Fruit fly (Drosophila melanogaster) whole organism, embryonic: Measurements from ENCODE around the gene Dup99B.

Source experiments
- Adf1 ChIP-seq: fragments of 200-800 bp; sonication (Bioruptor generic); IDR thresholded peaks from 2 replicates; pipeline ENCODE4 v1.3.6; 2022; ENCODE audit warnings: missing biosample characterization, missing genetic modification characterization
- BtbVII ChIP-seq: fragments of 200-800 bp; sonication (Bioruptor generic); optimal IDR thresholded peaks from 3 replicates; lab custom pipeline; 2017; ENCODE audit warnings: missing biosample characterization, mild to moderate bottlenecking, missing genetic modification characterization
- CG11398 ChIP-seq: fragments of 200-800 bp; sonication (Bioruptor generic); optimal IDR thresholded peaks from 2 replicates; lab custom pipeline; 2016; ENCODE audit warnings: missing biosample characterization, missing genetic modification characterization
- CG11723 ChIP-seq: fragments of 200-800 bp; sonication (Bioruptor generic); optimal IDR thresholded peaks from 2 replicates; lab custom pipeline; 2017; ENCODE audit warnings: missing biosample characterization, mild to moderate bottlenecking, missing genetic modification characterization
- CG14667 ChIP-seq: fragments of 200-800 bp; sonication (Bioruptor generic); IDR thresholded peaks from 2 replicates; pipeline ENCODE4 v1.3.6; 2022; ENCODE audit warnings: missing biosample characterization, missing genetic modification characterization
- CG15479 ChIP-seq: fragments of 200-800 bp; sonication (Bioruptor generic); optimal IDR thresholded peaks from 3 replicates; lab custom pipeline; 2019; ENCODE audit warnings: missing biosample characterization, mild to moderate bottlenecking, missing genetic modification characterization, moderate library complexity
- CG1603 ChIP-seq: fragments of 200-800 bp; sonication (Bioruptor generic); optimal IDR thresholded peaks from 2 replicates; lab custom pipeline; 2019; ENCODE audit warnings: missing biosample characterization, mild to moderate bottlenecking, missing genetic modification characterization, moderate library complexity
- CG16779 ChIP-seq: fragments of 200-800 bp; sonication (Bioruptor generic); IDR thresholded peaks from 2 replicates; pipeline ENCODE4 v1.3.6; 2022; ENCODE audit warnings: missing biosample characterization, missing genetic modification characterization
- CG34376 ChIP-seq: fragments of 200-800 bp; sonication (Bioruptor generic); optimal IDR thresholded peaks from 2 replicates; lab custom pipeline; 2018; ENCODE audit warnings: missing biosample characterization, mild to moderate bottlenecking, missing genetic modification characterization
- CG4424 ChIP-seq: fragments of 200-800 bp; sonication (Bioruptor generic); optimal IDR thresholded peaks from 3 replicates; lab custom pipeline; 2016; ENCODE audit warnings: missing biosample characterization, missing genetic modification characterization
- CG4707 ChIP-seq: fragments of 200-800 bp; sonication (Bioruptor generic); optimal IDR thresholded peaks from 2 replicates; lab custom pipeline; 2018; ENCODE audit warnings: missing biosample characterization, mild to moderate bottlenecking, missing genetic modification characterization, moderate library complexity
- CG4730 ChIP-seq: fragments of 200-800 bp; sonication (Bioruptor generic); IDR thresholded peaks from 2 replicates; pipeline ENCODE4 v1.3.6; 2022; ENCODE audit warnings: missing biosample characterization, missing genetic modification characterization
- CG4820 ChIP-seq: fragments of 200-800 bp; sonication (Bioruptor generic); optimal IDR thresholded peaks from 3 replicates; lab custom pipeline; 2016; ENCODE audit warnings: missing biosample characterization, missing genetic modification characterization
- CG6689 ChIP-seq: fragments of 200-800 bp; sonication (Bioruptor generic); IDR thresholded peaks from 2 replicates; pipeline ENCODE4 v1.3.6; 2022; ENCODE audit warnings: missing biosample characterization, missing genetic modification characterization
- CG7357 ChIP-seq: fragments of 200-800 bp; sonication (Bioruptor generic); IDR thresholded peaks from 3 replicates; pipeline ENCODE4 v1.3.6; 2022; ENCODE audit warnings: missing biosample characterization, missing genetic modification characterization
- CG7745 ChIP-seq: fragments of 200-800 bp; sonication (Bioruptor generic); optimal IDR thresholded peaks from 2 replicates; lab custom pipeline; 2018; ENCODE audit warnings: missing biosample characterization, mild to moderate bottlenecking, missing genetic modification characterization, moderate library complexity
- CG8281 ChIP-seq: fragments of 200-800 bp; sonication (Bioruptor generic); optimal IDR thresholded peaks from 2 replicates; lab custom pipeline; 2018; ENCODE audit warnings: missing biosample characterization, mild to moderate bottlenecking, missing genetic modification characterization, moderate library complexity
- D ChIP-seq, 2 experiments: fragments of 200-800 bp in 1 of 2; fragments of >200 bp in 1 of 2; sonication (Bioruptor generic) in 1 of 2; optimal IDR thresholded peaks; 2 replicates in 1 of 2; 3 replicates in 1 of 2; lab custom pipeline; 2017; ENCODE audit warnings: mild to moderate bottlenecking in 1 of 2, missing biosample characterization in 1 of 2, missing genetic modification characterization in 1 of 2, missing genetic modification reagents in 1 of 2
- Dbx ChIP-seq: fragments of 200-800 bp; sonication (Bioruptor generic); IDR thresholded peaks from 3 replicates; pipeline ENCODE4 v1.3.6; 2022; ENCODE audit warnings: missing biosample characterization, missing genetic modification characterization
- Dip2 ChIP-seq: fragments of 200-800 bp; sonication (Bioruptor generic); IDR thresholded peaks from 2 replicates; pipeline ENCODE4 v1.3.6; 2022; ENCODE audit warnings: missing biosample characterization, missing genetic modification characterization
- Gug ChIP-seq: fragments of 200-800 bp; sonication (Bioruptor generic); IDR thresholded peaks from 4 replicates; pipeline ENCODE4 v1.3.6; 2022; ENCODE audit warnings: missing biosample characterization, missing genetic modification characterization
- HLHmδ ChIP-seq: fragments of 200-800 bp; sonication (Bioruptor generic); optimal IDR thresholded peaks from 2 replicates; lab custom pipeline; 2018; ENCODE audit warnings: missing biosample characterization, mild to moderate bottlenecking, missing genetic modification characterization, moderate library complexity
- Hmr ChIP-seq: fragments of 200-800 bp; sonication (Bioruptor generic); optimal IDR thresholded peaks from 3 replicates; lab custom pipeline; 2017; ENCODE audit warnings: mild to moderate bottlenecking, missing biosample characterization, missing genetic modification reagents, missing genetic modification characterization
- Jarid2 ChIP-seq: fragments of 200-800 bp; sonication (Bioruptor generic); optimal IDR thresholded peaks from 3 replicates; lab custom pipeline; 2017; ENCODE audit warnings: mild to moderate bottlenecking, missing biosample characterization, missing genetic modification reagents, missing genetic modification characterization
- Lpt ChIP-seq: fragments of >200 bp; optimal IDR thresholded peaks from 2 replicates; lab custom pipeline; 2018; ENCODE audit warnings: missing biosample characterization, missing genetic modification characterization
- MTF-1 ChIP-seq: fragments of 200-800 bp; sonication (Bioruptor generic); optimal IDR thresholded peaks from 2 replicates; lab custom pipeline; 2018; ENCODE audit warnings: missing biosample characterization, mild to moderate bottlenecking, missing genetic modification characterization, borderline replicate concordance
- Mad ChIP-seq: fragments of 200-800 bp; sonication (Bioruptor generic); optimal IDR thresholded peaks from 2 replicates; lab custom pipeline; 2016; ENCODE audit warnings: missing biosample characterization, missing genetic modification characterization
- Oli ChIP-seq: fragments of 200-800 bp; sonication (Bioruptor generic); optimal IDR thresholded peaks from 2 replicates; lab custom pipeline; 2018; ENCODE audit warnings: missing biosample characterization, mild to moderate bottlenecking, missing genetic modification characterization, moderate library complexity
- PHDP ChIP-seq: fragments of 200-800 bp; sonication (Bioruptor generic); optimal IDR thresholded peaks from 3 replicates; lab custom pipeline; 2018; ENCODE audit warnings: missing biosample characterization, mild to moderate bottlenecking, missing genetic modification characterization, moderate library complexity
- Sin3A ChIP-seq: fragments of >200 bp; optimal IDR thresholded peaks from 2 replicates; lab custom pipeline; 2018
- Sox102F ChIP-seq: fragments of 200-800 bp; sonication (Bioruptor generic); optimal IDR thresholded peaks from 2 replicates; lab custom pipeline; 2018; ENCODE audit warnings: missing biosample characterization, mild to moderate bottlenecking, missing genetic modification characterization, moderate library complexity
- Xbp1 ChIP-seq: fragments of 200-800 bp; sonication (Bioruptor generic); optimal IDR thresholded peaks from 3 replicates; lab custom pipeline; 2016; ENCODE audit warnings: missing biosample characterization, mild to moderate bottlenecking, missing genetic modification characterization
- Xrp1 ChIP-seq: fragments of 200-800 bp; sonication (Bioruptor generic); IDR thresholded peaks from 2 replicates; pipeline ENCODE4 v1.3.6; 2022; ENCODE audit warnings: missing biosample characterization, missing genetic modification characterization
- ac ChIP-seq: fragments of 200-800 bp; sonication (Bioruptor generic); optimal IDR thresholded peaks from 3 replicates; lab custom pipeline; 2017; ENCODE audit warnings: missing biosample characterization, mild to moderate bottlenecking, missing genetic modification characterization
- ato ChIP-seq: fragments of 200-800 bp; sonication (Bioruptor generic); IDR thresholded peaks from 2 replicates; pipeline ENCODE4 v1.3.6; 2022; ENCODE audit warnings: missing biosample characterization, missing genetic modification characterization; ENCODE audit not compliant: partially characterized antibody
- caup ChIP-seq: fragments of 200-800 bp; sonication (Bioruptor generic); optimal IDR thresholded peaks from 3 replicates; lab custom pipeline; 2017; ENCODE audit warnings: missing biosample characterization, mild to moderate bottlenecking, missing genetic modification characterization, moderate library complexity; ENCODE audit not compliant: severe bottlenecking
- crc ChIP-seq: fragments of 200-800 bp; sonication (Bioruptor generic); optimal IDR thresholded peaks from 2 replicates; lab custom pipeline; 2016; ENCODE audit warnings: missing biosample characterization, missing genetic modification characterization
- dimm ChIP-seq: fragments of 200-800 bp; sonication (Bioruptor generic); IDR thresholded peaks from 2 replicates; pipeline ENCODE4 v1.3.6; 2022; ENCODE audit warnings: missing biosample characterization, missing genetic modification characterization
- en ChIP-seq: fragments of 200-800 bp; sonication (Bioruptor generic); optimal IDR thresholded peaks from 2 replicates; lab custom pipeline; 2016; ENCODE audit warnings: missing biosample characterization, missing genetic modification characterization
- gt ChIP-seq: fragments of 200-800 bp; sonication (Bioruptor generic); IDR thresholded peaks from 2 replicates; pipeline ENCODE4 v1.3.6; 2022; ENCODE audit warnings: missing biosample characterization, missing genetic modification characterization
- ham ChIP-seq: fragments of 200-800 bp; sonication (Bioruptor generic); IDR thresholded peaks from 2 replicates; pipeline ENCODE4 v1.3.6; 2022; ENCODE audit warnings: missing biosample characterization, missing genetic modification characterization
- jumu ChIP-seq: fragments of 200-800 bp; sonication (Bioruptor generic); optimal IDR thresholded peaks from 3 replicates; lab custom pipeline; 2016; ENCODE audit warnings: missing biosample characterization, missing genetic modification characterization
- kah ChIP-seq: fragments of 200-800 bp; sonication (Bioruptor generic); optimal IDR thresholded peaks from 2 replicates; lab custom pipeline; 2018; ENCODE audit warnings: missing biosample characterization, mild to moderate bottlenecking, missing genetic modification characterization
- lab ChIP-seq: fragments of 200-800 bp; sonication (Bioruptor generic); optimal IDR thresholded peaks from 3 replicates; lab custom pipeline; 2017; ENCODE audit warnings: missing biosample characterization, missing genetic modification characterization, mild to moderate bottlenecking, moderate library complexity, missing genetic modification reagents
- lmd ChIP-seq: fragments of 200-800 bp; sonication (Bioruptor generic); IDR thresholded peaks from 2 replicates; pipeline ENCODE4 v1.3.6; 2022; ENCODE audit warnings: missing biosample characterization, missing genetic modification characterization
- lola ChIP-seq, 3 experiments: fragments of >200 bp in 2 of 3; fragments of 200-800 bp in 1 of 3; sonication (Bioruptor generic) in 1 of 3; optimal IDR thresholded peaks; 2 replicates each; lab custom pipeline; 2017 to 2019; ENCODE audit warnings: missing biosample characterization in 3 of 3, missing genetic modification characterization in 3 of 3, mild to moderate bottlenecking in 1 of 3, moderate library complexity in 1 of 3
- prd ChIP-seq, 3 experiments: fragments of >200 bp in 2 of 3; fragments of 200-800 bp in 1 of 3; sonication (Bioruptor generic) in 1 of 3; optimal IDR thresholded peaks in 2 of 3; IDR thresholded peaks in 1 of 3; 2 replicates in 2 of 3; 3 replicates in 1 of 3; pipeline versions ENCODE4 v1.3.6 to Lab custom; 2017 to 2022; ENCODE audit warnings: missing biosample characterization in 1 of 3, missing genetic modification characterization in 1 of 3
- ro ChIP-seq: fragments of 200-800 bp; sonication (Bioruptor generic); IDR thresholded peaks from 2 replicates; pipeline ENCODE4 v1.3.6; 2022; ENCODE audit warnings: missing biosample characterization, missing genetic modification characterization
- schlank ChIP-seq: fragments of 200-800 bp; sonication (Bioruptor generic); optimal IDR thresholded peaks from 2 replicates; lab custom pipeline; 2018; ENCODE audit warnings: missing biosample characterization, mild to moderate bottlenecking, missing genetic modification characterization
- so ChIP-seq: fragments of 200-800 bp; sonication (Bioruptor generic); IDR thresholded peaks from 3 replicates; pipeline ENCODE4 v1.3.6; 2022; ENCODE audit warnings: missing biosample characterization, missing genetic modification characterization
- toy ChIP-seq: fragments of 200-800 bp; sonication (Bioruptor generic); IDR thresholded peaks from 2 replicates; pipeline ENCODE4 v1.3.6; 2022; ENCODE audit warnings: missing biosample characterization, missing genetic modification characterization

The Dup99B gene

DNA sequence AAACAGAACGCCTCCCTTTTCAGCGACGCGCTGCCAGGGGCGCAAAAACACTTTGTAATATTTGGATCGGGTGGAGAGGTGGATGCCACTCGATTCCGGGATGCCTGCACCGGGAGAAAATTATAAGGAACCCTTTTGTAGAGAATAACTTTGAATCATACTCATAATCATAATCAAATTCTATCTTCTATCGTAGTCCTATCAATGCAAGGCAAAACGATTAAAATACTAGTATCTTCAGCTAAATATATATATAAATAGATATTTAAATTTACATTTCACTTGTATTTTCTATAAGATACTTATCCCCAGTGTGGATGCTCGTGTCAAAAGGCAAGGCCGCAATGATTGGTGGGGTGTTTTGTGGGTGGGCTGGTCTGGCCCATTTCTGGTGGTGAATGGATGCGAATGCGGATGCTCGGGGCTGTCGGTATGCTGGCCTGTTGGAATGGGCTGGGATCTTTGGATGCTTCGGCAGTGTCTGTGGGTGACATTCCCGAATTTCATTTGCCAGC is 9.3 kb downstream of the Dup99B start (continued):
- no peak for TF ChIP-seq Dip2 (GFP tag; lab: Robert Waterston, UW)
- no peak for TF ChIP-seq D (optimal IDR thresholded peaks at IDR 0.05; lab: Kevin White, UChicago)
- no peak for TF ChIP-seq D (GFP tag; optimal IDR thresholded peaks at IDR 0.05; lab: Kevin White, UChicago)
- no peak for TF ChIP-seq CG7357 (GFP tag; lab: Robert Waterston, UW)
- no peak for TF ChIP-seq en (GFP tag; lab: Kevin White, UChicago)
- TF ChIP-seq HLHmδ (GFP tag; lab: Kevin White, UChicago) = no peak
- no peak for TF ChIP-seq CG8281 (tag; lab: Kevin White, UChicago)
- no peak for TF ChIP-seq CG11398 (GFP tag; lab: Kevin White, UChicago)
- peak; percentile 44 for TF ChIP-seq Sox102F
- no peak for TF ChIP-seq Lpt (GFP tag; lab: Kevin White, UChicago)
- no peak for TF ChIP-seq MTF-1
- TF ChIP-seq lola (GFP tag; optimal IDR thresholded peaks at IDR 0.05; lab: Kevin White, UChicago) = no peak
- TF ChIP-seq lmd (GFP tag; lab: Robert Waterston, UW) = no peak
- no peak for TF ChIP-seq CG34376 (GFP tag; lab: Kevin White, UChicago)
- no peak for TF ChIP-seq caup (GFP tag; lab: Kevin White, UChicago)
- TF ChIP-seq Xbp1 (GFP tag; lab: Kevin White, UChicago) = no peak
- no peak for TF ChIP-seq prd (optimal IDR thresholded peaks at IDR 0.05; lab: Kevin White, UChicago)
- no peak for TF ChIP-seq prd (GFP tag; IDR thresholded peaks at IDR 0.05; lab: Robert Waterston, UW)
- no peak for TF ChIP-seq toy (GFP tag; lab: Robert Waterston, UW)
- TF ChIP-seq lab (GFP tag; lab: Kevin White, UChicago) = no peak
- no peak for TF ChIP-seq Adf1 (GFP tag; lab: Robert Waterston, UW)
- TF ChIP-seq CG4820 = no peak
- TF ChIP-seq CG4424 (GFP tag; lab: Kevin White, UChicago) = no peak
- TF ChIP-seq ro (GFP tag; lab: Robert Waterston, UW) = no peak
- no peak for TF ChIP-seq CG15479 (GFP tag; lab: Kevin White, UChicago)
- no peak for TF ChIP-seq CG1603
- no peak for TF ChIP-seq Gug (GFP tag; lab: Robert Waterston, UW)
- peak; percentile 22 for TF ChIP-seq Oli
- no peak for TF ChIP-seq ham (GFP tag; lab: Robert Waterston, UW)
- no peak for TF ChIP-seq PHDP
- no peak for TF ChIP-seq CG11723
- no peak for TF ChIP-seq Sin3A
- no peak for TF ChIP-seq Dbx
- TF ChIP-seq BtbVII (GFP tag; lab: Kevin White, UChicago) = no peak
- TF ChIP-seq jumu = no peak
- TF ChIP-seq kah (GFP tag; lab: Kevin White, UChicago) = no peak
- TF ChIP-seq CG4730 (GFP tag; lab: Robert Waterston, UW) = no peak
- no peak for TF ChIP-seq Jarid2 (GFP tag; lab: Kevin White, UChicago)
- TF ChIP-seq CG4707 = no peak
- no peak for TF ChIP-seq Xrp1
- no peak for TF ChIP-seq CG14667
- TF ChIP-seq CG6689 (GFP tag; lab: Robert Waterston, UW) = no peak
- TF ChIP-seq dimm (GFP tag; lab: Robert Waterston, UW) = no peak
- no peak for TF ChIP-seq CG16779
- no peak for TF ChIP-seq ac (GFP tag; lab: Kevin White, UChicago)
- no peak for TF ChIP-seq Mad (GFP tag; lab: Kevin White, UChicago)
- no peak for TF ChIP-seq crc (GFP tag; lab: Kevin White, UChicago)
- TF ChIP-seq so (GFP tag; lab: Robert Waterston, UW) = no peak
- TF ChIP-seq gt (GFP tag; lab: Robert Waterston, UW) = no peak
- TF ChIP-seq schlank (tag; lab: Kevin White, UChicago) = no peak
- TF ChIP-seq CG7745 = no peak
- TF ChIP-seq ato = no peak
- TF ChIP-seq Hmr (GFP tag; lab: Kevin White, UChicago) = no peak
- TF ChIP-seq, all 482 proteins: peak for 36
